Worm (Caenorhabditis elegans) whole organism, young adult: ENCODE results near the gene spp-30.
A peak's percentile ranks its signal among the peaks of the same experiment; 100 is the strongest.

Experiments used
- F55B11.4 ChIP-seq: sonication (generic microtip); optimal IDR thresholded peaks from 2 replicates; lab custom pipeline; 2016; ENCODE audit warnings: missing compliant biosample characterization, missing genetic modification characterization, borderline replicate concordance; ENCODE audit not compliant: insufficient read depth
- gei-17 ChIP-seq: fragments of 200-800 bp; sonication (Bioruptor generic); optimal IDR thresholded peaks from 2 replicates; lab custom pipeline; 2018; ENCODE audit warnings: mild to moderate bottlenecking, missing genetic modification characterization, missing compliant biosample characterization
- lin-35 ChIP-seq, 3 experiments: fragments of 150-350 bp in 2 of 3; sonication (generic microtip) in 1 of 3; optimal IDR thresholded peaks; 2 replicates each; lab custom pipeline; 2014 to 2018; ENCODE audit warnings: missing biosample characterization in 3 of 3, missing genetic modification characterization in 3 of 3, missing genetic modification reagents in 3 of 3
- mcd-1 ChIP-seq: fragments of 200-800 bp; sonication (Bioruptor generic); IDR thresholded peaks from 2 replicates; pipeline ENCODE4 v1.3.6; 2022; ENCODE audit warnings: missing genetic modification reagents, missing genetic modification characterization, missing compliant biosample characterization
- mel-28 ChIP-seq: sonication (generic microtip); optimal IDR thresholded peaks from 2 replicates; lab custom pipeline; 2016; ENCODE audit warnings: borderline replicate concordance, mild to moderate bottlenecking, missing genetic modification characterization, missing compliant biosample characterization

DNA sequence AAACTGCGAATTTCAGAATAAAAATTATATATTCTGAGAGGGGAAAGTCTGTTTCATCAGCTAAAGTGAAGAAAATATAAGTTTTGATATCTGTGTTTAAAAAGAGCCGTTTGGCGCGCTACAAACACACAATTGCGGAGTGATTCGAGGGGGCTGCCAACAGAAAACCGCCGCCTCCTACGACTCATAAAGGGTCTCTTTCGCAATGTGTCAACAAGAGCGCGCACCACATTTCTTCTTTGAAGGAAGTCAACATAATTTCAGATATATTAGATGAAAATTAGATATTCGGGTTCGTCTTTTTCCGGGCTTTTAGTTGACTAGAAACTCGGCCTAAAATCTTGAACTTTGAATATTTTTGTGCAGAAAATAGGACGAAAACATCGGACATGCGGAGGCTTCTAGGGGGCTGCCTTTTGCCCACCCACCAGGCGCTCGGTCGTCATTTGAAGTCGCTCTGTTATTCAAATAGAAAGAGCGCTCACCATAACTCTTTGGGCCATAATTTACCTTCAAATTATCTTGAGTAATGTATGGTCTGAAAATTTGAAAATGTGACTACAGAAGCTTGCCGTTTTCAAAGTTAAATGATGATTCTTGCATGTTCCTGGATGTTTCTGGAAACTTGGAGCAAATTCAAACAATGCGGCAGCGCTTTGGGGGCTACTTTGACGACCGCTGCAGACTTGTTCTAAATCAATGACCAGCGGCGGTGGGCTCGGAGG lies 22.6 kb downstream of the spp-30 start:
- peak; percentile 72 for TF ChIP-seq mel-28 (tag; lab: Kevin White, UChicago)
- TF ChIP-seq gei-17 (GFP tag; lab: Kevin White, UChicago), result peak; percentile 90
- peak; percentile 77 for TF ChIP-seq mcd-1
- TF ChIP-seq lin-35 (GFP tag; optimal IDR thresholded peaks at IDR 0.05; lab: Kevin White, UChicago), result peak in 2 of 3 experiments; percentile 62 to 75
- TF ChIP-seq F55B11.4, result no peak
